Worm (Caenorhabditis elegans): ENCODE results near the gene lpd-7.

Gene lpd-7

ce11 chrIII:7566098-7566497 is 7.1 kb upstream of the lpd-7 start, which contains the start of gene ttr-32:
Gene ttr-32 (plus strand): TSS chrIII:7566411.
- no peak for TF ChIP-seq ztf-11 (tag; optimal IDR thresholded peaks at IDR 0.05)
- TF ChIP-seq nhr-25 (tag; optimal IDR thresholded peaks at IDR 0.05; ENCODE audit: borderline replicate concordance, insufficient read depth): no peak
- no peak for TF ChIP-seq F49E8.2 (tag; optimal IDR thresholded peaks at IDR 0.05; ENCODE audit: borderline replicate concordance)
- no peak for TF ChIP-seq aha-1 (tag)
- TF ChIP-seq vab-7 (GFP tag; IDR thresholded peaks at IDR 0.05): no peak
- no peak for TF ChIP-seq Y75B8A.6 (GFP tag; IDR thresholded peaks at IDR 0.05)
- no peak for TF ChIP-seq pqm-1 (tag; optimal IDR thresholded peaks at IDR 0.05)
- TF ChIP-seq zip-11 (GFP tag; IDR thresholded peaks at IDR 0.05): no peak
- no peak for TF ChIP-seq egl-27 (tag; optimal IDR thresholded peaks at IDR 0.05)
- no peak for TF ChIP-seq ceh-20 (GFP tag; IDR thresholded peaks at IDR 0.05)
- TF ChIP-seq lir-3 (tag; optimal IDR thresholded peaks at IDR 0.05): no peak
- TF ChIP-seq pha-4 (GFP tag; IDR thresholded peaks at IDR 0.05): no peak
- TF ChIP-seq pha-4 (tag; optimal IDR thresholded peaks at IDR 0.05): no peak
- TF ChIP-seq Y48G9A.11 (GFP tag; IDR thresholded peaks at IDR 0.05): no peak
- no peak for TF ChIP-seq hlh-30 (tag; optimal IDR thresholded peaks at IDR 0.05; ENCODE audit: insufficient read depth)
- no peak for TF ChIP-seq unc-39 (tag; optimal IDR thresholded peaks at IDR 0.05)
- no peak for TF ChIP-seq jun-1 (tag; optimal IDR thresholded peaks at IDR 0.05)
- no peak for TF ChIP-seq nhr-6 (tag; optimal IDR thresholded peaks at IDR 0.05)
- no peak for TF ChIP-seq unc-62 (GFP tag; optimal IDR thresholded peaks at IDR 0.05 in 1 of 2)
- TF ChIP-seq unc-62 (tag; optimal IDR thresholded peaks at IDR 0.05): no peak

DNA sequence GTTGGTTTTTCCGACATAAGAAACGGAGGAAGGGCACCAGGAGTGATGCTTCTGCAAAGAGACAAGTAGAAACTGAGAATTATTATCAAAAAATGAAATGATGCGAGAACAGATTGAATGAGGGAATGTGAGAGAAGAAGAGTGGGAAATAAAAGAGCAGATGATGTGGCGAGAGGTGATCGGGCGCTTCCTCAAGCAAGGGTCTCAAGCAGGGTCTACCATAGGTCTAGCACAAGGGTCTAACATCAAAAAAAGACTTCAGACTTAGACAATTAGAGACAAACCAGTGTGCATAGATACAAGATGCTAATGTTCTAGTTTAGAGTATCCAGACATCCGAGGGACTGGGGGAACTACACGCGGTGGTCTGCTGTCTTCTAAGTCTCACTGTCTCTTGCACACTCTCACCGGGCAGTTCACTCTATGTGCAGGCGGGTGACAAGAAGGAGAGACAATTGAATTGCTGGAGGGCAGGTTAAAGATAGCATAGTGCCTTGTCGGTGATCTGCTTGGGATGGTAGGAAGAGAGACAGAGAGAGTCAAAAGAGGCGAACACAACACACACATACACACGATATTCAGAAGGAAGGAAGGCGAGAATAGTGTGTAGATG is 3.0 kb upstream of the lpd-7 start, which contains the start of gene R13A5.7:
Gene R13A5.7, minus strand, starts transcription at position 51 of the 613 bp plus-strand sequence.
- TF ChIP-seq nhr-10 (tag; optimal IDR thresholded peaks at IDR 0.05) (no peak), nhr-6 (tag; optimal IDR thresholded peaks at IDR 0.05) (peak; percentile 75), attf-4 (tag; optimal IDR thresholded peaks at IDR 0.05) (no peak), saeg-2 (GFP tag; IDR thresholded peaks at IDR 0.05) (0 out of 2 replicates have a peak, but pooled peaks have one; percentile 20), mes-2 (tag; optimal IDR thresholded peaks at IDR 0.05; ENCODE audit: poor library complexity, severe bottlenecking) (peak; percentile 69), nhr-77 (tag; optimal IDR thresholded peaks at IDR 0.05) (peak; percentile 67), Y5F2A.4 (GFP tag; optimal IDR thresholded peaks at IDR 0.05) (no peak), zfp-2 (tag; optimal IDR thresholded peaks at IDR 0.05) (no peak), dmd-8 (GFP tag; IDR thresholded peaks at IDR 0.05) (no peak), F37D6.2 (tag; optimal IDR thresholded peaks at IDR 0.05) (peak; percentile 31), ceh-20 (GFP tag; IDR thresholded peaks at IDR 0.05) (no peak; the same call in 1 of the 2 replicates), lir-3 (tag; optimal IDR thresholded peaks at IDR 0.05) (no peak), zip-2 (tag; optimal IDR thresholded peaks at IDR 0.05) (no peak), daf-19 (GFP tag; conservative IDR thresholded peaks at IDR 0.05) (no peak), R02D3.7 (tag; optimal IDR thresholded peaks at IDR 0.05) (no peak), ceh-32 (tag; optimal IDR thresholded peaks at IDR 0.05; ENCODE audit: poor library complexity) (no peak), daf-16 (GFP tag; optimal IDR thresholded peaks at IDR 0.05) (peak in 1 of 2 experiments; percentile 23), daf-16 (tag; optimal IDR thresholded peaks at IDR 0.05) (peak; percentile 80), zfp-3 (GFP tag; conservative IDR thresholded peaks at IDR 0.05) (no peak), egl-27 (tag; optimal IDR thresholded peaks at IDR 0.05) (no peak), spr-1 (tag; optimal IDR thresholded peaks at IDR 0.05) (peak; percentile 15), dmd-6 (GFP tag; IDR thresholded peaks at IDR 0.05) (peak; percentile 77), rbr-2 (tag; optimal IDR thresholded peaks at IDR 0.05) (peak; percentile 89), madf-5 (GFP tag; IDR thresholded peaks at IDR 0.05) (no peak), jun-1 (tag; optimal IDR thresholded peaks at IDR 0.05) (no peak), F44E2.7 (GFP tag; IDR thresholded peaks at IDR 0.05) (no peak), nhr-102 (tag; optimal IDR thresholded peaks at IDR 0.05) (peak; percentile 68), nhr-25 (tag; optimal IDR thresholded peaks at IDR 0.05; ENCODE audit: borderline replicate concordance, insufficient read depth) (peak; percentile 70), mep-1 (tag; optimal IDR thresholded peaks at IDR 0.05) (peak; percentile 83), snpc-4 (tag; optimal IDR thresholded peaks at IDR 0.05) (no peak), D1046.2 (GFP tag; IDR thresholded peaks at IDR 0.05) (no peak), mdt-29 (GFP tag; IDR thresholded peaks at IDR 0.05) (0 out of 2 replicates have a peak, but pooled peaks have one; percentile 35), egl-43 (GFP tag; IDR thresholded peaks at IDR 0.05) (no peak; the same call in 1 of the 2 replicates), nhr-41 (GFP tag; IDR thresholded peaks at IDR 0.05) (0 out of 2 replicates have a peak, but pooled peaks have one; percentile 25), zag-1 (tag; optimal IDR thresholded peaks at IDR 0.05) (no peak), ctbp-1 (GFP tag; IDR thresholded peaks at IDR 0.05) (peak; percentile 63; the same call in 1 of the 2 replicates)
